Fruit fly (Drosophila melanogaster) whole organism, embryonic: ENCODE data around the gene CG5355.
A peak's percentile ranks its signal among the peaks of the same experiment; 100 is the strongest.

ENCODE experiments used
- ATbp ChIP-seq: fragments of 200-800 bp; sonication (Bioruptor generic); optimal IDR thresholded peaks from 2 replicates; lab custom pipeline; 2017; ENCODE audit warnings: missing biosample characterization, mild to moderate bottlenecking, missing genetic modification characterization, missing genetic modification reagents
- B-H1 ChIP-seq: fragments of 200-800 bp; sonication (Bioruptor generic); IDR thresholded peaks from 3 replicates; pipeline ENCODE4 v1.3.6; 2022; ENCODE audit warnings: missing biosample characterization, missing genetic modification characterization
- CG10462 ChIP-seq: fragments of 200-800 bp; sonication (Bioruptor generic); optimal IDR thresholded peaks from 2 replicates; lab custom pipeline; 2016; ENCODE audit warnings: missing biosample characterization, missing genetic modification characterization
- CG12155 ChIP-seq: fragments of 200-800 bp; sonication (Bioruptor generic); optimal IDR thresholded peaks from 3 replicates; lab custom pipeline; 2016; ENCODE audit warnings: missing biosample characterization, missing genetic modification characterization
- CG13296 ChIP-seq: fragments of 200-800 bp; sonication (Bioruptor generic); optimal IDR thresholded peaks from 3 replicates; lab custom pipeline; 2018; ENCODE audit warnings: missing biosample characterization, mild to moderate bottlenecking, missing genetic modification characterization
- CG14014 ChIP-seq: fragments of 200-800 bp; sonication (Bioruptor generic); IDR thresholded peaks from 2 replicates; pipeline ENCODE4 v1.3.6; 2022; ENCODE audit warnings: missing biosample characterization, missing genetic modification characterization
- CG14441 ChIP-seq: fragments of 200-800 bp; sonication (Bioruptor generic); IDR thresholded peaks from 2 replicates; pipeline ENCODE4 v1.3.6; 2022; ENCODE audit warnings: missing biosample characterization, missing genetic modification characterization
- CG1602 ChIP-seq: fragments of 200-800 bp; sonication (Bioruptor generic); optimal IDR thresholded peaks from 3 replicates; lab custom pipeline; 2016; ENCODE audit warnings: missing biosample characterization, missing genetic modification characterization
- CG17802 ChIP-seq: fragments of 200-800 bp; sonication (Bioruptor generic); optimal IDR thresholded peaks from 2 replicates; lab custom pipeline; 2018; ENCODE audit warnings: missing biosample characterization, mild to moderate bottlenecking, missing genetic modification characterization, moderate library complexity
- CG30431 ChIP-seq: fragments of 200-800 bp; sonication (Bioruptor generic); optimal IDR thresholded peaks from 2 replicates; lab custom pipeline; 2017; ENCODE audit warnings: missing biosample characterization, missing genetic modification characterization
- CG34376 ChIP-seq: fragments of 200-800 bp; sonication (Bioruptor generic); optimal IDR thresholded peaks from 2 replicates; lab custom pipeline; 2018; ENCODE audit warnings: missing biosample characterization, mild to moderate bottlenecking, missing genetic modification characterization
- CG4328 ChIP-seq: fragments of 200-800 bp; sonication (Bioruptor generic); optimal IDR thresholded peaks from 3 replicates; lab custom pipeline; 2017; ENCODE audit warnings: missing biosample characterization, missing genetic modification reagents, missing genetic modification characterization
- CG4617 ChIP-seq: fragments of 200-800 bp; sonication (Bioruptor generic); optimal IDR thresholded peaks from 3 replicates; lab custom pipeline; 2016; ENCODE audit warnings: missing biosample characterization, missing genetic modification characterization, borderline replicate concordance
- CG4730 ChIP-seq: fragments of 200-800 bp; sonication (Bioruptor generic); IDR thresholded peaks from 2 replicates; pipeline ENCODE4 v1.3.6; 2022; ENCODE audit warnings: missing biosample characterization, missing genetic modification characterization
- CG4820 ChIP-seq: fragments of 200-800 bp; sonication (Bioruptor generic); optimal IDR thresholded peaks from 3 replicates; lab custom pipeline; 2016; ENCODE audit warnings: missing biosample characterization, missing genetic modification characterization
- CG5180 ChIP-seq: fragments of 200-800 bp; sonication (Bioruptor generic); optimal IDR thresholded peaks from 3 replicates; lab custom pipeline; 2017; ENCODE audit warnings: missing biosample characterization, missing genetic modification characterization, mild to moderate bottlenecking, moderate library complexity, missing genetic modification reagents
- CG6654 ChIP-seq: fragments of 200-800 bp; sonication (Bioruptor generic); optimal IDR thresholded peaks from 2 replicates; lab custom pipeline; 2017; ENCODE audit warnings: missing biosample characterization, mild to moderate bottlenecking, missing genetic modification characterization
- CG7357 ChIP-seq: fragments of 200-800 bp; sonication (Bioruptor generic); IDR thresholded peaks from 3 replicates; pipeline ENCODE4 v1.3.6; 2022; ENCODE audit warnings: missing biosample characterization, missing genetic modification characterization
- CG8478 ChIP-seq: fragments of >200 bp; optimal IDR thresholded peaks from 2 replicates; lab custom pipeline; 2018
- CG8924 ChIP-seq: fragments of 200-800 bp; optimal IDR thresholded peaks from 3 replicates; lab custom pipeline; 2019; ENCODE audit warnings: missing biosample characterization, mild to moderate bottlenecking, missing genetic modification characterization, moderate library complexity
- CHES-1-like ChIP-seq: fragments of 200-800 bp; sonication (Bioruptor generic); optimal IDR thresholded peaks from 2 replicates; lab custom pipeline; 2016; ENCODE audit warnings: missing biosample characterization, missing genetic modification characterization
- HLH3B ChIP-seq: fragments of 200-800 bp; sonication (Bioruptor generic); IDR thresholded peaks from 2 replicates; pipeline ENCODE4 v1.3.6; 2022; ENCODE audit warnings: missing biosample characterization, missing genetic modification characterization
- Hey ChIP-seq: fragments of 200-800 bp; sonication (Bioruptor generic); optimal IDR thresholded peaks from 3 replicates; lab custom pipeline; 2018; ENCODE audit warnings: missing biosample characterization, mild to moderate bottlenecking, missing genetic modification characterization
- Hr78 ChIP-seq, 2 experiments: fragments of 200-800 bp in 1 of 2; fragments of >200 bp in 1 of 2; sonication (Bioruptor generic) in 1 of 2; optimal IDR thresholded peaks; 2 replicates each; lab custom pipeline; 2017 to 2019; ENCODE audit warnings: missing biosample characterization in 2 of 2, missing genetic modification characterization in 2 of 2, mild to moderate bottlenecking in 1 of 2, moderate library complexity in 1 of 2
- Kr ChIP-seq: fragments of 200-800 bp; sonication (Bioruptor generic); optimal IDR thresholded peaks from 2 replicates; lab custom pipeline; 2017; ENCODE audit warnings: missing biosample characterization, mild to moderate bottlenecking, missing genetic modification characterization
- MESR4 ChIP-seq: fragments of 200-800 bp; sonication (Bioruptor generic); optimal IDR thresholded peaks from 2 replicates; lab custom pipeline; 2018; ENCODE audit warnings: missing biosample characterization, mild to moderate bottlenecking, missing genetic modification characterization, moderate library complexity
- Med ChIP-seq: fragments of 200-800 bp; sonication (Bioruptor generic); peaks from one replicate; lab custom pipeline; 2016; ENCODE audit warnings: missing biosample characterization, missing genetic modification characterization, mild to moderate bottlenecking, inconsistent platforms, moderate library complexity
- Nf-YB ChIP-seq: fragments of 200-800 bp; sonication (Bioruptor generic); optimal IDR thresholded peaks from 3 replicates; lab custom pipeline; 2019; ENCODE audit warnings: missing biosample characterization, mild to moderate bottlenecking, missing genetic modification characterization, moderate library complexity
- Ravus ChIP-seq: fragments of 200-800 bp; sonication (Bioruptor generic); IDR thresholded peaks from 2 replicates; pipeline ENCODE4 v1.3.6; 2022; ENCODE audit warnings: missing biosample characterization, missing genetic modification characterization
- Rx ChIP-seq: fragments of 200-800 bp; sonication (Bioruptor generic); IDR thresholded peaks from 2 replicates; pipeline ENCODE4 v1.3.6; 2022; ENCODE audit warnings: missing biosample characterization, missing genetic modification characterization
- Sry-β ChIP-seq: fragments of 200-800 bp; sonication (Bioruptor generic); optimal IDR thresholded peaks from 2 replicates; lab custom pipeline; 2018; ENCODE audit warnings: missing biosample characterization, mild to moderate bottlenecking, missing genetic modification characterization, moderate library complexity
- TFAM ChIP-seq: fragments of 200-800 bp; sonication (Bioruptor generic); optimal IDR thresholded peaks from 2 replicates; lab custom pipeline; 2017; ENCODE audit warnings: missing biosample characterization, missing genetic modification characterization, inconsistent platforms
- YL-1 ChIP-seq: fragments of 200-800 bp; sonication (Bioruptor generic); optimal IDR thresholded peaks from 3 replicates; lab custom pipeline; 2017; ENCODE audit warnings: missing biosample characterization, mild to moderate bottlenecking, missing genetic modification characterization
- ap ChIP-seq: fragments of 200-800 bp; sonication (Bioruptor generic); IDR thresholded peaks from 2 replicates; pipeline ENCODE4 v1.3.6; 2022; ENCODE audit warnings: missing biosample characterization, missing genetic modification characterization
- btn ChIP-seq: fragments of 200-800 bp; sonication (Bioruptor generic); optimal IDR thresholded peaks from 2 replicates; lab custom pipeline; 2016; ENCODE audit warnings: missing biosample characterization, missing genetic modification characterization
- caup ChIP-seq: fragments of 200-800 bp; sonication (Bioruptor generic); optimal IDR thresholded peaks from 3 replicates; lab custom pipeline; 2017; ENCODE audit warnings: missing biosample characterization, mild to moderate bottlenecking, missing genetic modification characterization, moderate library complexity; ENCODE audit not compliant: severe bottlenecking
- corto ChIP-seq: fragments of 200-800 bp; sonication (Bioruptor generic); optimal IDR thresholded peaks from 2 replicates; lab custom pipeline; 2016; ENCODE audit warnings: missing biosample characterization, mild to moderate bottlenecking, missing genetic modification characterization, moderate library complexity
- dmrt99B ChIP-seq: fragments of 200-800 bp; sonication (Bioruptor generic); optimal IDR thresholded peaks from 2 replicates; lab custom pipeline; 2018; ENCODE audit warnings: missing biosample characterization, mild to moderate bottlenecking, missing genetic modification characterization, moderate library complexity
- eve ChIP-seq, 2 experiments: fragments of >200 bp; optimal IDR thresholded peaks; 2 replicates each; lab custom pipeline; 2017; ENCODE audit warnings: missing biosample characterization in 2 of 2, missing genetic modification characterization in 2 of 2
- gsb-n ChIP-seq: fragments of 200-800 bp; sonication (Bioruptor generic); optimal IDR thresholded peaks from 3 replicates; lab custom pipeline; 2018; ENCODE audit warnings: missing biosample characterization, mild to moderate bottlenecking, missing genetic modification characterization
- lola ChIP-seq, 3 experiments: fragments of >200 bp in 2 of 3; fragments of 200-800 bp in 1 of 3; sonication (Bioruptor generic) in 1 of 3; optimal IDR thresholded peaks; 2 replicates each; lab custom pipeline; 2017 to 2019; ENCODE audit warnings: missing biosample characterization in 3 of 3, missing genetic modification characterization in 3 of 3, mild to moderate bottlenecking in 1 of 3, moderate library complexity in 1 of 3
- lov ChIP-seq, 2 experiments: fragments of 200-800 bp in 1 of 2; fragments of >200 bp in 1 of 2; sonication (Bioruptor generic) in 1 of 2; IDR thresholded peaks in 1 of 2; optimal IDR thresholded peaks in 1 of 2; 2 replicates in 1 of 2; 3 replicates in 1 of 2; pipeline versions ENCODE4 v1.3.6 to Lab custom; 2017 to 2022; ENCODE audit warnings: missing biosample characterization in 1 of 2, missing genetic modification characterization in 1 of 2
- luna ChIP-seq: fragments of 200-800 bp; sonication (Bioruptor generic); optimal IDR thresholded peaks from 2 replicates; lab custom pipeline; 2016; ENCODE audit warnings: missing biosample characterization, missing genetic modification characterization
- maf-S ChIP-seq: fragments of 200-800 bp; sonication (Bioruptor generic); optimal IDR thresholded peaks from 2 replicates; lab custom pipeline; 2016; ENCODE audit warnings: missing biosample characterization, missing genetic modification characterization
- nerfin-1 ChIP-seq: fragments of 200-800 bp; sonication (Bioruptor generic); optimal IDR thresholded peaks from 3 replicates; lab custom pipeline; 2019; ENCODE audit warnings: missing biosample characterization, mild to moderate bottlenecking, missing genetic modification characterization, moderate library complexity
- scrt ChIP-seq: fragments of 200-800 bp; sonication (Bioruptor generic); optimal IDR thresholded peaks from 2 replicates; lab custom pipeline; 2018; ENCODE audit warnings: missing biosample characterization, mild to moderate bottlenecking, missing genetic modification characterization, moderate library complexity
- sens ChIP-seq: fragments of 200-800 bp; sonication (Bioruptor generic); peaks from one replicate; lab custom pipeline; 2016; ENCODE audit warnings: missing biosample characterization, missing genetic modification characterization
- sug ChIP-seq: fragments of 200-800 bp; optimal IDR thresholded peaks from 2 replicates; lab custom pipeline; 2019; ENCODE audit warnings: missing biosample characterization, mild to moderate bottlenecking, missing genetic modification characterization, moderate library complexity
- zf30C ChIP-seq: fragments of 200-800 bp; sonication (Bioruptor generic); optimal IDR thresholded peaks from 3 replicates; lab custom pipeline; 2018; ENCODE audit warnings: missing biosample characterization, mild to moderate bottlenecking, missing genetic modification characterization

Gene CG5355

DNA sequence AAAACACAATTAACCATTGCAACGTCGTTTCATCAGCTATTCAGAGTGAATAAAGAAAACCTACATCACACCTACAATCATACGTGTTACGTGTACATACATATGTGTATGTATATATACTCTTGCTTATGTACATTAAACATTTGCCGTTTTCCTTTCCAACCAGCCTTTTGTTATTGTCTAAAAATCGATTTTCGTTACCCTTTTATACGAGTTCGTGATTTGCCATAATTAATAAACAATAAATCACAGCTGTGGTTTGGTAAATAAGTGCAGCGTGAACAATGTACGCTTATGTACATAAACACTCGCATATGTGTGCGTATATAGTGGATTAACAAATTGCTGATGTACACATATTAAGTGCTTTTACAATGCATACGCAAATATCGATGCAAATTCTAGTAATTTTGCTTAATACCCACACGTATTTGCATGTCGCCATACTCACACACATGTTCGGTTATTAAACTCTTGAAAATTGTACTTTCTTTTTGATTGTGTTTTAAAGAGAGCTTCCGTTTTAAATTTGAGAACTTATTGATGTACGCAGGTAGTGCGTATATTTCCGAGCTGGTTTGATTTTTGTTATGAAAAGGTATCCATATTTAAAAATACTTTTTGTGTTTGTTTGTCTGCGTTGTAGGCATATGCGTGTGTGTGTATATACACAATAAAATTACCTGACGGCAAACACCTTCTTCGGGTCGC is 16.2 kb downstream of the CG5355 start (continued):
- peak; percentile 80 for TF ChIP-seq sens
- no peak for TF ChIP-seq Hey
- TF ChIP-seq Rx (GFP tag; lab: Robert Waterston, UW), result no peak
- no peak for TF ChIP-seq btn (GFP tag; lab: Kevin White, UChicago)
- no peak for TF ChIP-seq scrt (GFP tag; lab: Kevin White, UChicago)
- no peak for TF ChIP-seq ATbp (GFP tag; lab: Kevin White, UChicago)
- TF ChIP-seq CG4730 (GFP tag; lab: Robert Waterston, UW), result no peak
- TF ChIP-seq gsb-n (tag; lab: Kevin White, UChicago), result no peak
- no peak for TF ChIP-seq caup (GFP tag; lab: Kevin White, UChicago)
- no peak for TF ChIP-seq TFAM
- TF ChIP-seq CG8924 (tag; lab: Kevin White, UChicago), result peak; percentile 12
- TF ChIP-seq MESR4 (GFP tag; lab: Kevin White, UChicago), result peak; percentile 70
- no peak for TF ChIP-seq CG30431 (GFP tag; lab: Kevin White, UChicago)
- TF ChIP-seq CG14014 (GFP tag; lab: Robert Waterston, UW), result peak; percentile 27; the same call in 1 of the 2 replicates
- no peak for TF ChIP-seq CG4328 (GFP tag; lab: Kevin White, UChicago)
- no peak for TF ChIP-seq CG14441 (GFP tag; lab: Robert Waterston, UW)
- TF ChIP-seq HLH3B (GFP tag; lab: Robert Waterston, UW), result no peak
- TF ChIP-seq CG13296, result peak; percentile 60
- no peak for TF ChIP-seq ap (GFP tag; lab: Robert Waterston, UW)
- peak; percentile 17 for TF ChIP-seq YL-1 (GFP tag; lab: Kevin White, UChicago)
- no peak for TF ChIP-seq B-H1 (GFP tag; lab: Robert Waterston, UW)
- no peak for TF ChIP-seq CG4820 (GFP tag; lab: Kevin White, UChicago)
- TF ChIP-seq CG17802 (tag; lab: Kevin White, UChicago), result no peak
- TF ChIP-seq lov (optimal IDR thresholded peaks at IDR 0.05; lab: Kevin White, UChicago), result no peak
- no peak for TF ChIP-seq lov (GFP tag; IDR thresholded peaks at IDR 0.05; lab: Robert Waterston, UW)
- TF ChIP-seq zf30C (GFP tag; lab: Kevin White, UChicago), result no peak
- TF ChIP-seq dmrt99B, result no peak
- TF ChIP-seq CG1602 (GFP tag; lab: Kevin White, UChicago), result no peak
- TF ChIP-seq CG8478 (lab: Kevin White, UChicago), result no peak
- no peak for TF ChIP-seq maf-S (GFP tag; lab: Kevin White, UChicago)
- TF ChIP-seq Ravus (GFP tag; lab: Robert Waterston, UW), result no peak
- no peak for TF ChIP-seq Nf-YB (GFP tag; lab: Kevin White, UChicago)
- no peak for TF ChIP-seq sug (tag; lab: Kevin White, UChicago)
- TF ChIP-seq CG34376 (GFP tag; lab: Kevin White, UChicago), result peak; percentile 60
- no peak for TF ChIP-seq Sry-β (GFP tag; lab: Kevin White, UChicago)
- TF ChIP-seq CG6654 (GFP tag; lab: Kevin White, UChicago), result no peak
- peak; percentile 70 for TF ChIP-seq Med (GFP tag; lab: Kevin White, UChicago)
- peak in 1 of 3 experiments; percentile 2 for TF ChIP-seq lola (GFP tag; optimal IDR thresholded peaks at IDR 0.05; lab: Kevin White, UChicago)
- TF ChIP-seq CG7357, result no peak
- peak; percentile 9 for TF ChIP-seq corto (GFP tag; lab: Kevin White, UChicago)
- TF ChIP-seq luna (GFP tag; lab: Kevin White, UChicago), result no peak
- TF ChIP-seq CG5180 (GFP tag; lab: Kevin White, UChicago), result no peak
- TF ChIP-seq CG10462 (GFP tag; lab: Kevin White, UChicago), result no peak
- TF ChIP-seq CHES-1-like, result no peak
- TF ChIP-seq CG12155 (GFP tag; lab: Kevin White, UChicago), result no peak
- TF ChIP-seq Kr (GFP tag; lab: Kevin White, UChicago), result no peak
- TF ChIP-seq eve (GFP tag; optimal IDR thresholded peaks at IDR 0.05; lab: Kevin White, UChicago), result peak in 1 of 2 experiments; percentile 91
- TF ChIP-seq nerfin-1 (tag; lab: Kevin White, UChicago), result no peak
- TF ChIP-seq Hr78 (GFP tag; optimal IDR thresholded peaks at IDR 0.05; lab: Kevin White, UChicago), result no peak
- TF ChIP-seq CG4617 (GFP tag; lab: Kevin White, UChicago), result peak; percentile 17
